Worm (Caenorhabditis elegans): ENCODE data around the gene ttc-4.
"Not testable (repeated sequence)": the region's sequence is repeated elsewhere in the genome, so short reads cannot be mapped to it uniquely, and the experiment has no call there.

ce11 chrII:5630851-5631401 is 36.4 kb downstream of the ttc-4 start, which contains the start of the genes F59E12.6 and npl-4.1:
- not testable (repeated sequence) for TF ChIP-seq dao-5, him-1, W03F9.2 (tag; optimal IDR thresholded peaks at IDR 0.05)

Data from whole organism, L4/young adult.